Worm (Caenorhabditis elegans) whole organism, L1 larva: Measurements from ENCODE around the gene nspb-1.

Source experiments
- C16A3.4 ChIP-seq: fragments of 150-350 bp; optimal IDR thresholded peaks from 2 replicates; lab custom pipeline; 2014; ENCODE audit warnings: missing biosample characterization, missing genetic modification characterization
- C34B4.2 ChIP-seq: sonication (generic microtip); optimal IDR thresholded peaks from 2 replicates; lab custom pipeline; 2017; ENCODE audit warnings: mild to moderate bottlenecking, missing genetic modification characterization, missing compliant biosample characterization
- Y116A8C.19 ChIP-seq: sonication (generic microtip); optimal IDR thresholded peaks from 2 replicates; lab custom pipeline; 2016; ENCODE audit warnings: missing compliant biosample characterization, missing genetic modification characterization, borderline replicate concordance
- aly-2 ChIP-seq: fragments of 150-350 bp; optimal IDR thresholded peaks from 2 replicates; lab custom pipeline; 2014; ENCODE audit warnings: missing biosample characterization, missing genetic modification characterization
- ama-1 ChIP-seq: fragments of 150-350 bp; optimal IDR thresholded peaks from 2 replicates; lab custom pipeline; 2014
- ceh-63 ChIP-seq: fragments of 200-800 bp; sonication (Bioruptor generic); optimal IDR thresholded peaks from 2 replicates; lab custom pipeline; 2018; ENCODE audit warnings: mild to moderate bottlenecking, missing genetic modification characterization, missing compliant biosample characterization
- ceh-82 ChIP-seq, 3 experiments: fragments of 150-350 bp in 1 of 3; sonication (generic microtip) in 2 of 3; optimal IDR thresholded peaks; 2 replicates each; lab custom pipeline; 2014 to 2017; ENCODE audit warnings: missing biosample characterization in 3 of 3, missing genetic modification characterization in 3 of 3
- ceh-88 ChIP-seq: fragments of 200-800 bp; sonication (Bioruptor generic); IDR thresholded peaks from 2 replicates; pipeline ENCODE4 v1.3.6; 2022; ENCODE audit warnings: missing genetic modification characterization, missing compliant biosample characterization
- ceh-90 ChIP-seq: sonication (generic microtip); optimal IDR thresholded peaks from 2 replicates; lab custom pipeline; 2016; ENCODE audit warnings: missing genetic modification characterization, missing compliant biosample characterization
- ces-1 ChIP-seq: fragments of 150-350 bp; optimal IDR thresholded peaks from 2 replicates; lab custom pipeline; 2014; ENCODE audit warnings: missing biosample characterization, missing genetic modification reagents, missing genetic modification characterization
- efl-1 ChIP-seq, 4 experiments: fragments of 150-350 bp; optimal IDR thresholded peaks in 3 of 4; peaks in 1 of 4; 1 replicate in 1 of 4; 2 replicates in 3 of 4; lab custom pipeline; 2014; ENCODE audit warnings: missing biosample characterization in 2 of 4, missing genetic modification characterization in 2 of 4, missing genetic modification reagents in 2 of 4
- efl-3 ChIP-seq: fragments of 200-800 bp; sonication (Bioruptor generic); optimal IDR thresholded peaks from 2 replicates; lab custom pipeline; 2018; ENCODE audit warnings: mild to moderate bottlenecking, missing genetic modification characterization, missing compliant biosample characterization
- egl-27 ChIP-seq, 2 experiments: fragments of 150-350 bp in 1 of 2; sonication (generic microtip); optimal IDR thresholded peaks; 3 replicates each; lab custom pipeline; 2017 to 2018; ENCODE audit warnings: missing biosample characterization in 2 of 2, missing genetic modification characterization in 2 of 2, missing genetic modification reagents in 2 of 2
- elt-2 ChIP-seq: sonication (generic microtip); optimal IDR thresholded peaks from 2 replicates; lab custom pipeline; 2016; ENCODE audit warnings: missing genetic modification characterization, mild to moderate bottlenecking, inconsistent platforms, missing compliant biosample characterization, missing genetic modification reagents
- elt-3 ChIP-seq, 6 experiments: fragments of 150-350 bp in 1 of 6; sonication (generic microtip); optimal IDR thresholded peaks; 2 replicates each; lab custom pipeline; 2017 to 2018; ENCODE audit warnings: missing biosample characterization in 6 of 6, missing genetic modification characterization in 6 of 6, inconsistent platforms in 1 of 6
- fkh-10 ChIP-seq: sonication (generic microtip); optimal IDR thresholded peaks from 2 replicates; lab custom pipeline; 2017; ENCODE audit warnings: missing biosample characterization, missing genetic modification reagents, missing genetic modification characterization
- fos-1 ChIP-seq: fragments of 150-350 bp; optimal IDR thresholded peaks from 2 replicates; lab custom pipeline; 2014; ENCODE audit warnings: missing biosample characterization, missing genetic modification characterization
- grh-1 ChIP-seq: fragments of 200-800 bp; sonication (Bioruptor generic); IDR thresholded peaks from 2 replicates; pipeline ENCODE4 v1.3.6; 2022; ENCODE audit warnings: missing genetic modification reagents, missing genetic modification characterization, missing compliant biosample characterization
- hlh-4 ChIP-seq: sonication (generic microtip); optimal IDR thresholded peaks from 2 replicates; lab custom pipeline; 2016; ENCODE audit warnings: mild to moderate bottlenecking, missing genetic modification characterization, missing compliant biosample characterization
- hpl-2 ChIP-seq: fragments of 150-350 bp; optimal IDR thresholded peaks from 2 replicates; lab custom pipeline; 2014; ENCODE audit warnings: missing biosample characterization, missing genetic modification reagents, missing genetic modification characterization
- irx-1 ChIP-seq: sonication (generic microtip); optimal IDR thresholded peaks from 2 replicates; lab custom pipeline; 2016; ENCODE audit warnings: missing genetic modification characterization, missing compliant biosample characterization
- isw-1 ChIP-seq: fragments of 200-800 bp; sonication (Bioruptor generic); IDR thresholded peaks from 2 replicates; pipeline ENCODE4 v1.3.6; 2022; ENCODE audit warnings: missing genetic modification characterization, missing compliant biosample characterization
- jun-1 ChIP-seq: fragments of 150-350 bp; optimal IDR thresholded peaks from 2 replicates; lab custom pipeline; 2014; ENCODE audit warnings: missing biosample characterization, missing genetic modification reagents, missing genetic modification characterization
- lin-14 ChIP-seq: fragments of 200-800 bp; sonication (Bioruptor generic); optimal IDR thresholded peaks from 2 replicates; lab custom pipeline; 2018; ENCODE audit warnings: mild to moderate bottlenecking, missing genetic modification characterization, moderate library complexity, missing compliant biosample characterization
- lin-39 ChIP-seq: fragments of 150-350 bp; optimal IDR thresholded peaks from 2 replicates; lab custom pipeline; 2014; ENCODE audit warnings: missing biosample characterization, missing genetic modification reagents, missing genetic modification characterization
- lir-3 ChIP-seq: sonication (generic microtip); optimal IDR thresholded peaks from 2 replicates; lab custom pipeline; 2016; ENCODE audit warnings: mild to moderate bottlenecking, missing genetic modification characterization, moderate library complexity, missing compliant biosample characterization; ENCODE audit not compliant: poor library complexity
- mdl-1 ChIP-seq, 2 experiments: fragments of 150-350 bp; optimal IDR thresholded peaks; 2 replicates each; lab custom pipeline; 2014 to 2017; ENCODE audit warnings: missing biosample characterization in 2 of 2, missing genetic modification characterization in 2 of 2, inconsistent platforms in 1 of 2
- mef-2 ChIP-seq: fragments of 150-350 bp; optimal IDR thresholded peaks from 2 replicates; lab custom pipeline; 2014; ENCODE audit warnings: missing biosample characterization, missing genetic modification characterization
- mep-1 ChIP-seq: fragments of 150-350 bp; optimal IDR thresholded peaks from 2 replicates; lab custom pipeline; 2014; ENCODE audit warnings: missing biosample characterization, missing genetic modification characterization
- nhr-12 ChIP-seq: sonication (generic microtip); optimal IDR thresholded peaks from 2 replicates; lab custom pipeline; 2017; ENCODE audit warnings: missing biosample characterization, missing genetic modification characterization
- nhr-19 ChIP-seq: fragments of 200-800 bp; sonication (Bioruptor generic); conservative IDR thresholded peaks from 2 replicates; pipeline ENCODE4 v1.3.6; 2022; ENCODE audit warnings: missing genetic modification characterization, missing compliant biosample characterization
- nhr-20 ChIP-seq: sonication (generic microtip); optimal IDR thresholded peaks from 2 replicates; lab custom pipeline; 2016; ENCODE audit warnings: mild to moderate bottlenecking, missing genetic modification characterization, missing compliant biosample characterization
- nhr-47 ChIP-seq: sonication (generic microtip); optimal IDR thresholded peaks from 2 replicates; lab custom pipeline; 2016; ENCODE audit warnings: mild to moderate bottlenecking, missing genetic modification characterization, moderate library complexity, missing compliant biosample characterization
- nhr-71 ChIP-seq: sonication (generic microtip); optimal IDR thresholded peaks from 2 replicates; lab custom pipeline; 2016; ENCODE audit warnings: mild to moderate bottlenecking, missing genetic modification characterization, moderate library complexity, missing compliant biosample characterization
- nhr-76 ChIP-seq: sonication (generic microtip); optimal IDR thresholded peaks from 2 replicates; lab custom pipeline; 2017; ENCODE audit warnings: missing biosample characterization, missing genetic modification characterization
- nhr-77 ChIP-seq: fragments of 150-350 bp; optimal IDR thresholded peaks from 2 replicates; lab custom pipeline; 2014; ENCODE audit warnings: missing biosample characterization, missing genetic modification characterization
- nhr-84 ChIP-seq: sonication (generic microtip); optimal IDR thresholded peaks from 2 replicates; lab custom pipeline; 2017; ENCODE audit warnings: missing biosample characterization, missing genetic modification characterization
- nhr-90 ChIP-seq: sonication (generic microtip); optimal IDR thresholded peaks from 2 replicates; lab custom pipeline; 2016; ENCODE audit warnings: mild to moderate bottlenecking, missing genetic modification characterization, missing compliant biosample characterization; ENCODE audit not compliant: poor library complexity
- pag-3 ChIP-seq: sonication (generic microtip); optimal IDR thresholded peaks from 2 replicates; lab custom pipeline; 2017; ENCODE audit warnings: missing genetic modification characterization, mild to moderate bottlenecking, missing compliant biosample characterization, antibody characterized with exemption, borderline replicate concordance; ENCODE audit not compliant: insufficient read depth
- rnt-1 ChIP-seq: sonication (generic microtip); optimal IDR thresholded peaks from 2 replicates; lab custom pipeline; 2016; ENCODE audit warnings: mild to moderate bottlenecking, missing genetic modification characterization, moderate library complexity, missing compliant biosample characterization
- snu-23 ChIP-seq: sonication (generic microtip); optimal IDR thresholded peaks from 2 replicates; lab custom pipeline; 2016; ENCODE audit warnings: missing genetic modification characterization, missing compliant biosample characterization
- sox-4 ChIP-seq: sonication (generic microtip); optimal IDR thresholded peaks from 2 replicates; lab custom pipeline; 2016; ENCODE audit warnings: missing genetic modification characterization, missing compliant biosample characterization
- sptf-1 ChIP-seq: fragments of 150-350 bp; optimal IDR thresholded peaks from 2 replicates; lab custom pipeline; 2014; ENCODE audit warnings: missing biosample characterization, missing genetic modification characterization
- sup-37 ChIP-seq: fragments of 200-800 bp; sonication (Bioruptor generic); optimal IDR thresholded peaks from 2 replicates; lab custom pipeline; 2018; ENCODE audit warnings: mild to moderate bottlenecking, missing genetic modification characterization, missing compliant biosample characterization
- swsn-7 ChIP-seq: sonication (generic microtip); optimal IDR thresholded peaks from 2 replicates; lab custom pipeline; 2016; ENCODE audit warnings: missing genetic modification characterization, missing compliant biosample characterization
- tlp-1 ChIP-seq: fragments of 150-350 bp; optimal IDR thresholded peaks from 2 replicates; lab custom pipeline; 2014; ENCODE audit warnings: missing biosample characterization, missing genetic modification characterization
- unc-130 ChIP-seq: fragments of 150-350 bp; optimal IDR thresholded peaks from 2 replicates; lab custom pipeline; 2017; ENCODE audit warnings: missing biosample characterization, missing genetic modification characterization, inconsistent platforms
- unc-62 ChIP-seq: fragments of 150-350 bp; optimal IDR thresholded peaks from 2 replicates; lab custom pipeline; 2014; ENCODE audit warnings: missing biosample characterization, missing genetic modification reagents, missing genetic modification characterization
- unc-86 ChIP-seq: sonication (generic microtip); optimal IDR thresholded peaks from 2 replicates; lab custom pipeline; 2016; ENCODE audit warnings: missing genetic modification characterization, missing compliant biosample characterization
- vab-15 ChIP-seq: sonication (generic microtip); optimal IDR thresholded peaks from 2 replicates; lab custom pipeline; 2017; ENCODE audit warnings: missing genotype, mild to moderate bottlenecking, missing genetic modification characterization, missing compliant biosample characterization
- xbp-1 ChIP-seq: sonication (generic microtip); optimal IDR thresholded peaks from 2 replicates; lab custom pipeline; 2016; ENCODE audit warnings: missing genetic modification characterization, missing compliant biosample characterization

The nspb-1 gene

ce11 chrIV:6556624-6557368 lies 34.1 kb downstream of the nspb-1 start, which contains the start of gene try-3 (continued):
- TF ChIP-seq ces-1: no peak
- TF ChIP-seq vab-15 (tag; lab: Kevin White, UChicago): no peak
- peak; percentile 60 for TF ChIP-seq nhr-19
- peak; percentile 53; the same call in 1 of the 2 replicates for TF ChIP-seq ceh-88 (GFP tag; lab: Robert Waterston, UW)
- TF ChIP-seq nhr-76 (tag; lab: Kevin White, UChicago): no peak
- TF ChIP-seq nhr-71 (tag; lab: Kevin White, UChicago): peak; percentile 83
- TF ChIP-seq C16A3.4 (tag; lab: Kevin White, UChicago): peak; percentile 65
- TF ChIP-seq nhr-90 (tag; lab: Kevin White, UChicago): peak; percentile 59
- TF ChIP-seq Y116A8C.19 (tag; lab: Kevin White, UChicago): no peak
- no peak for TF ChIP-seq sup-37 (GFP tag; lab: Kevin White, UChicago)
- no peak for TF ChIP-seq nhr-12 (tag; lab: Kevin White, UChicago)
- peak; percentile 62 for TF ChIP-seq nhr-77 (tag; lab: Kevin White, UChicago)
- TF ChIP-seq hpl-2 (GFP tag; lab: Kevin White, UChicago): no peak
- TF ChIP-seq grh-1 (GFP tag; lab: Robert Waterston, UW): peak; percentile 52
- peak; percentile 43 for TF ChIP-seq fkh-10
- TF ChIP-seq ama-1 (lab: Kevin White, UChicago): no peak
- peak; percentile 5 for TF ChIP-seq elt-2 (tag; lab: Kevin White, UChicago)
- no peak for TF ChIP-seq unc-62 (GFP tag; lab: Kevin White, UChicago)
- TF ChIP-seq nhr-47 (tag; lab: Kevin White, UChicago): peak; percentile 75
- no peak for TF ChIP-seq sox-4 (tag; lab: Kevin White, UChicago)
- peak; percentile 60 to 72 for TF ChIP-seq efl-1 (optimal IDR thresholded peaks at IDR 0.05; lab: Kevin White, UChicago)
- TF ChIP-seq efl-1 (GFP tag; optimal IDR thresholded peaks at IDR 0.05 in 1 of 2; lab: Kevin White, UChicago): peak; percentile 56 to 95
- no peak for TF ChIP-seq mef-2 (tag; lab: Kevin White, UChicago)
- TF ChIP-seq aly-2 (tag; lab: Kevin White, UChicago): no peak
- TF ChIP-seq swsn-7 (tag; lab: Kevin White, UChicago): peak; percentile 74
- TF ChIP-seq elt-3 (tag; optimal IDR thresholded peaks at IDR 0.05; lab: Kevin White, UChicago): peak in 3 of 6 experiments; percentile 6 to 30 (median 13)
- TF ChIP-seq egl-27 (tag; optimal IDR thresholded peaks at IDR 0.05; lab: Kevin White, UChicago): no peak
- peak; percentile 54 for TF ChIP-seq lir-3 (tag; lab: Kevin White, UChicago)
- TF ChIP-seq xbp-1 (tag; lab: Kevin White, UChicago): peak; percentile 62
- no peak for TF ChIP-seq jun-1
- TF ChIP-seq isw-1: peak; percentile 30
- peak; percentile 84 for TF ChIP-seq rnt-1 (tag; lab: Kevin White, UChicago)
- TF ChIP-seq ceh-90 (tag; lab: Kevin White, UChicago): no peak
- no peak for TF ChIP-seq fos-1 (tag; lab: Kevin White, UChicago)
- peak; percentile 30 to 70 (median 35) for TF ChIP-seq ceh-82 (tag; optimal IDR thresholded peaks at IDR 0.05; lab: Kevin White, UChicago)
- peak; percentile 85 for TF ChIP-seq snu-23
- no peak for TF ChIP-seq lin-39
- peak; percentile 78 for TF ChIP-seq lin-14
- TF ChIP-seq ceh-63: no peak
- TF ChIP-seq irx-1 (tag; lab: Kevin White, UChicago): peak; percentile 35
- peak; percentile 51 for TF ChIP-seq unc-130 (tag; lab: Kevin White, UChicago)
- TF ChIP-seq pag-3 (tag; lab: Kevin White, UChicago): no peak
- no peak for TF ChIP-seq nhr-84 (tag; lab: Kevin White, UChicago)
- peak; percentile 79 for TF ChIP-seq nhr-20 (tag; lab: Kevin White, UChicago)
- TF ChIP-seq sptf-1: no peak
- TF ChIP-seq mdl-1 (tag; optimal IDR thresholded peaks at IDR 0.05; lab: Kevin White, UChicago): peak in 1 of 2 experiments; percentile 40
- TF ChIP-seq mep-1 (tag; lab: Kevin White, UChicago): peak; percentile 63
- TF ChIP-seq hlh-4 (tag; lab: Kevin White, UChicago): no peak
- no peak for TF ChIP-seq C34B4.2 (tag; lab: Kevin White, UChicago)
- no peak for TF ChIP-seq tlp-1
- TF ChIP-seq unc-86 (tag; lab: Kevin White, UChicago): peak; percentile 50
- TF ChIP-seq efl-3 (GFP tag; lab: Kevin White, UChicago): no peak
